Fruit fly (Drosophila melanogaster) whole organism, embryonic: Measurements from ENCODE around the gene Dad1.

ENCODE experiments used
- CG10147 ChIP-seq: fragments of 200-800 bp; sonication (Bioruptor generic); optimal IDR thresholded peaks from 2 replicates; lab custom pipeline; 2019; ENCODE audit warnings: missing biosample characterization, mild to moderate bottlenecking, missing genetic modification characterization, moderate library complexity
- CG1024 ChIP-seq: fragments of 200-800 bp; sonication (Bioruptor generic); IDR thresholded peaks from 2 replicates; pipeline ENCODE4 v1.3.6; 2022; ENCODE audit warnings: missing biosample characterization, missing genetic modification characterization
- CG10565 ChIP-seq: fragments of 200-800 bp; sonication (Bioruptor generic); optimal IDR thresholded peaks from 3 replicates; lab custom pipeline; 2016; ENCODE audit warnings: missing biosample characterization, mild to moderate bottlenecking, missing genetic modification characterization
- CG11093 ChIP-seq: fragments of 200-800 bp; sonication (Bioruptor generic); IDR thresholded peaks from 3 replicates; pipeline ENCODE4 v1.3.6; 2022; ENCODE audit warnings: missing biosample characterization, missing genetic modification characterization
- CG12744 ChIP-seq: fragments of 200-800 bp; sonication (Bioruptor generic); optimal IDR thresholded peaks from 2 replicates; lab custom pipeline; 2016; ENCODE audit warnings: missing biosample characterization, missing genetic modification characterization
- CG12942 ChIP-seq: fragments of 200-800 bp; sonication (Bioruptor generic); optimal IDR thresholded peaks from 3 replicates; lab custom pipeline; 2016; ENCODE audit warnings: missing biosample characterization, missing genetic modification characterization
- CG13624 ChIP-seq: fragments of 200-800 bp; sonication (Bioruptor generic); optimal IDR thresholded peaks from 2 replicates; lab custom pipeline; 2016; ENCODE audit warnings: missing biosample characterization, missing genetic modification characterization
- CG14710 ChIP-seq: fragments of 200-800 bp; sonication (Bioruptor generic); optimal IDR thresholded peaks from 3 replicates; lab custom pipeline; 2019; ENCODE audit warnings: missing biosample characterization, mild to moderate bottlenecking, missing genetic modification characterization, moderate library complexity
- CG15269 ChIP-seq: fragments of 200-800 bp; sonication (Bioruptor generic); optimal IDR thresholded peaks from 2 replicates; lab custom pipeline; 2018; ENCODE audit warnings: missing biosample characterization, mild to moderate bottlenecking, missing genetic modification characterization, moderate library complexity
- CG18262 ChIP-seq: fragments of 200-800 bp; optimal IDR thresholded peaks from 3 replicates; lab custom pipeline; 2019; ENCODE audit warnings: missing biosample characterization, mild to moderate bottlenecking, missing genetic modification characterization, moderate library complexity
- CG18599 ChIP-seq: fragments of 200-800 bp; sonication (Bioruptor generic); optimal IDR thresholded peaks from 3 replicates; lab custom pipeline; 2017; ENCODE audit warnings: missing biosample characterization, missing genetic modification characterization, mild to moderate bottlenecking, moderate library complexity, missing genetic modification reagents
- CG2678 ChIP-seq: fragments of 200-800 bp; sonication (Bioruptor generic); optimal IDR thresholded peaks from 3 replicates; lab custom pipeline; 2019; ENCODE audit warnings: missing biosample characterization, mild to moderate bottlenecking, missing genetic modification characterization, moderate library complexity
- CG3065 ChIP-seq: fragments of 200-800 bp; sonication (Bioruptor generic); optimal IDR thresholded peaks from 2 replicates; lab custom pipeline; 2016; ENCODE audit warnings: missing biosample characterization, missing genetic modification characterization
- CG32772 ChIP-seq: fragments of 200-800 bp; sonication (Bioruptor generic); IDR thresholded peaks from 2 replicates; pipeline ENCODE4 v1.3.6; 2022; ENCODE audit warnings: missing biosample characterization, missing genetic modification characterization
- CG33557 ChIP-seq: fragments of 200-800 bp; sonication (Bioruptor generic); optimal IDR thresholded peaks from 2 replicates; lab custom pipeline; 2019; ENCODE audit warnings: missing biosample characterization, mild to moderate bottlenecking, missing genetic modification characterization, moderate library complexity
- CG3838 ChIP-seq: fragments of 200-800 bp; sonication (Bioruptor generic); optimal IDR thresholded peaks from 3 replicates; lab custom pipeline; 2016; ENCODE audit warnings: missing biosample characterization, missing genetic modification characterization
- CG4707 ChIP-seq: fragments of 200-800 bp; sonication (Bioruptor generic); optimal IDR thresholded peaks from 2 replicates; lab custom pipeline; 2018; ENCODE audit warnings: missing biosample characterization, mild to moderate bottlenecking, missing genetic modification characterization, moderate library complexity
- CG6854 ChIP-seq: fragments of 200-800 bp; sonication (Bioruptor generic); optimal IDR thresholded peaks from 3 replicates; lab custom pipeline; 2017; ENCODE audit warnings: missing biosample characterization, mild to moderate bottlenecking, missing genetic modification characterization
- Dad ChIP-seq: fragments of 200-800 bp; sonication (Bioruptor generic); optimal IDR thresholded peaks from 3 replicates; lab custom pipeline; 2016; ENCODE audit warnings: missing biosample characterization, missing genetic modification characterization
- Dip2 ChIP-seq: fragments of 200-800 bp; sonication (Bioruptor generic); IDR thresholded peaks from 2 replicates; pipeline ENCODE4 v1.3.6; 2022; ENCODE audit warnings: missing biosample characterization, missing genetic modification characterization
- Dref ChIP-seq: fragments of 200-800 bp; sonication (Bioruptor generic); IDR thresholded peaks from 2 replicates; pipeline ENCODE4 v1.3.6; 2022; ENCODE audit warnings: missing biosample characterization, missing genetic modification characterization
- HLH54F ChIP-seq: fragments of 200-800 bp; sonication (Bioruptor generic); optimal IDR thresholded peaks from 3 replicates; lab custom pipeline; 2016; ENCODE audit warnings: missing biosample characterization, missing genetic modification characterization
- Hmr ChIP-seq: fragments of 200-800 bp; sonication (Bioruptor generic); optimal IDR thresholded peaks from 3 replicates; lab custom pipeline; 2017; ENCODE audit warnings: mild to moderate bottlenecking, missing biosample characterization, missing genetic modification reagents, missing genetic modification characterization
- Lim3 ChIP-seq: fragments of 200-800 bp; sonication (Bioruptor generic); IDR thresholded peaks from 2 replicates; pipeline ENCODE4 v1.3.6; 2022; ENCODE audit warnings: missing biosample characterization, missing genetic modification characterization
- MESR4 ChIP-seq: fragments of 200-800 bp; sonication (Bioruptor generic); optimal IDR thresholded peaks from 2 replicates; lab custom pipeline; 2018; ENCODE audit warnings: missing biosample characterization, mild to moderate bottlenecking, missing genetic modification characterization, moderate library complexity
- Nf-YB ChIP-seq: fragments of 200-800 bp; sonication (Bioruptor generic); optimal IDR thresholded peaks from 3 replicates; lab custom pipeline; 2019; ENCODE audit warnings: missing biosample characterization, mild to moderate bottlenecking, missing genetic modification characterization, moderate library complexity
- NfI ChIP-seq: fragments of 200-800 bp; sonication (Bioruptor generic); optimal IDR thresholded peaks from 3 replicates; lab custom pipeline; 2018; ENCODE audit warnings: missing biosample characterization, mild to moderate bottlenecking, missing genetic modification characterization, moderate library complexity
- PHDP ChIP-seq: fragments of 200-800 bp; sonication (Bioruptor generic); optimal IDR thresholded peaks from 3 replicates; lab custom pipeline; 2018; ENCODE audit warnings: missing biosample characterization, mild to moderate bottlenecking, missing genetic modification characterization, moderate library complexity
- Ravus ChIP-seq: fragments of 200-800 bp; sonication (Bioruptor generic); IDR thresholded peaks from 2 replicates; pipeline ENCODE4 v1.3.6; 2022; ENCODE audit warnings: missing biosample characterization, missing genetic modification characterization
- Scr ChIP-seq: fragments of 200-800 bp; sonication (Bioruptor generic); IDR thresholded peaks from 2 replicates; pipeline ENCODE4 v1.3.6; 2022; ENCODE audit warnings: missing biosample characterization, missing genetic modification characterization; ENCODE audit not compliant: partially characterized antibody
- Sox102F ChIP-seq: fragments of 200-800 bp; sonication (Bioruptor generic); optimal IDR thresholded peaks from 2 replicates; lab custom pipeline; 2018; ENCODE audit warnings: missing biosample characterization, mild to moderate bottlenecking, missing genetic modification characterization, moderate library complexity
- ap ChIP-seq: fragments of 200-800 bp; sonication (Bioruptor generic); IDR thresholded peaks from 2 replicates; pipeline ENCODE4 v1.3.6; 2022; ENCODE audit warnings: missing biosample characterization, missing genetic modification characterization
- cato ChIP-seq: fragments of 200-800 bp; sonication (Bioruptor generic); optimal IDR thresholded peaks from 2 replicates; lab custom pipeline; 2016; ENCODE audit warnings: missing biosample characterization, missing genetic modification characterization, borderline replicate concordance
- chif ChIP-seq, 2 experiments: fragments of 200-800 bp; sonication (Bioruptor generic); optimal IDR thresholded peaks; 3 replicates each; lab custom pipeline; 2016; ENCODE audit warnings: missing biosample characterization in 2 of 2, missing genetic modification characterization in 2 of 2
- corto ChIP-seq: fragments of 200-800 bp; sonication (Bioruptor generic); optimal IDR thresholded peaks from 2 replicates; lab custom pipeline; 2016; ENCODE audit warnings: missing biosample characterization, mild to moderate bottlenecking, missing genetic modification characterization, moderate library complexity
- ewg ChIP-seq: fragments of 200-800 bp; sonication (Bioruptor generic); optimal IDR thresholded peaks from 3 replicates; lab custom pipeline; 2017; ENCODE audit warnings: mild to moderate bottlenecking, missing biosample characterization, missing genetic modification reagents, missing genetic modification characterization
- fd96Cb ChIP-seq: fragments of 200-800 bp; sonication (Bioruptor generic); optimal IDR thresholded peaks from 2 replicates; lab custom pipeline; 2018; ENCODE audit warnings: missing biosample characterization, mild to moderate bottlenecking, missing genetic modification characterization, moderate library complexity
- ham ChIP-seq: fragments of 200-800 bp; sonication (Bioruptor generic); IDR thresholded peaks from 2 replicates; pipeline ENCODE4 v1.3.6; 2022; ENCODE audit warnings: missing biosample characterization, missing genetic modification characterization
- nerfin-2 ChIP-seq: fragments of 200-800 bp; sonication (Bioruptor generic); IDR thresholded peaks from 2 replicates; pipeline ENCODE4 v1.3.6; 2022; ENCODE audit warnings: missing biosample characterization, missing genetic modification characterization; ENCODE audit not compliant: partially characterized antibody
- onecut ChIP-seq: fragments of 200-800 bp; sonication (Bioruptor generic); IDR thresholded peaks from 2 replicates; pipeline ENCODE4 v1.3.6; 2022; ENCODE audit warnings: missing biosample characterization, missing genetic modification characterization
- pb ChIP-seq: fragments of 200-800 bp; sonication (Bioruptor generic); optimal IDR thresholded peaks from 3 replicates; lab custom pipeline; 2016; ENCODE audit warnings: missing biosample characterization, missing genetic modification characterization
- pita ChIP-seq: fragments of 200-800 bp; sonication (Bioruptor generic); optimal IDR thresholded peaks from 2 replicates; lab custom pipeline; 2017; ENCODE audit warnings: missing biosample characterization, mild to moderate bottlenecking, missing genetic modification characterization
- ranshi ChIP-seq: fragments of 200-800 bp; sonication (Bioruptor generic); IDR thresholded peaks from 2 replicates; pipeline ENCODE4 v1.3.6; 2022; ENCODE audit warnings: missing biosample characterization, missing genetic modification characterization
- sens ChIP-seq: fragments of 200-800 bp; sonication (Bioruptor generic); peaks from one replicate; lab custom pipeline; 2016; ENCODE audit warnings: missing biosample characterization, missing genetic modification characterization
- shn ChIP-seq: fragments of 200-800 bp; sonication (Bioruptor generic); optimal IDR thresholded peaks from 3 replicates; lab custom pipeline; 2016; ENCODE audit warnings: missing biosample characterization, missing genetic modification characterization
- sim ChIP-seq: fragments of 200-800 bp; sonication (Bioruptor generic); IDR thresholded peaks from 2 replicates; pipeline ENCODE4 v1.3.6; 2022; ENCODE audit warnings: missing biosample characterization, missing genetic modification characterization
- sug ChIP-seq: fragments of 200-800 bp; optimal IDR thresholded peaks from 2 replicates; lab custom pipeline; 2019; ENCODE audit warnings: missing biosample characterization, mild to moderate bottlenecking, missing genetic modification characterization, moderate library complexity
- toy ChIP-seq: fragments of 200-800 bp; sonication (Bioruptor generic); IDR thresholded peaks from 2 replicates; pipeline ENCODE4 v1.3.6; 2022; ENCODE audit warnings: missing biosample characterization, missing genetic modification characterization
- tup ChIP-seq: fragments of 200-800 bp; sonication (Bioruptor generic); optimal IDR thresholded peaks from 2 replicates; lab custom pipeline; 2016; ENCODE audit warnings: missing biosample characterization, mild to moderate bottlenecking, missing genetic modification characterization, moderate library complexity
- wek ChIP-seq: fragments of 200-800 bp; sonication (Bioruptor generic); optimal IDR thresholded peaks from 3 replicates; lab custom pipeline; 2018; ENCODE audit warnings: missing biosample characterization, mild to moderate bottlenecking, missing genetic modification characterization, moderate library complexity

Dad1 gene

DNA sequence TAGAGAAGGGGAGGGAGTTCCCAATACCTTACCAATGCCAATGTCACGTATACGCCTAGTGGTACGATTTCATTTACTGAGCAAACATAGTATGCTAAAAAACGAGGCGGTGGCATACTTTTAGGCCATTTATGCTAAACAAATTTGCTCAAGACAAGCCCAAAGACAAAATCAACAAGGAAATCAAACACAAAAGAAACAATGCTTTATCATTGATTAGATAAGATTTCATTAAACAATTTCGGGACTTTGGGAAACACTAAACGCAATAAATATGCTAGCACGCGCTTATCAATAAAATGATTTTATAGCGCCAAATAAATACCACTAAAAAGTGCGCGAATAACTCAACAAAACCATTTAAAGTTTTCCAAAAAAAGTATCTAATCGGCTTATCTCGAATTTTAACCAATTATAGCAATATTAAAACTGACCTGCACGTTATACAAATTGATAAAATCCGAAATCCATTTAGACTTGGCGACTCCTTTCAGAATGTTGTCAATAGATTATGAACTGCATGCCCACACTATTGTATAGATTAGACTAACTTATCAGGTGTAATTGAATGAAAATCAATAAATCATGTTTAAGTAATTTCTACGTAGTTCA, 33.3 kb downstream of the Dad1 start (continued):
- TF ChIP-seq Dip2 (GFP tag; lab: Robert Waterston, UW) (no peak), nerfin-2 (GFP tag; lab: Robert Waterston, UW) (no peak), sug (peak; percentile 46), CG14710 (tag; lab: Kevin White, UChicago) (no peak), CG33557 (no peak), CG4707 (GFP tag; lab: Kevin White, UChicago) (peak; percentile 35), pb (GFP tag; lab: Kevin White, UChicago) (no peak), Dad (GFP tag; lab: Kevin White, UChicago) (no peak), CG12942 (no peak), CG12744 (GFP tag; lab: Kevin White, UChicago) (peak; percentile 52), shn (GFP tag; lab: Kevin White, UChicago) (no peak), Hmr (GFP tag; lab: Kevin White, UChicago) (peak; percentile 74), CG10147 (GFP tag; lab: Kevin White, UChicago) (no peak), corto (GFP tag; lab: Kevin White, UChicago) (no peak), Lim3 (GFP tag; lab: Robert Waterston, UW) (no peak), CG18262 (tag; lab: Kevin White, UChicago) (no peak), ranshi (GFP tag; lab: Robert Waterston, UW) (no peak; the same call in 1 of the 2 replicates), HLH54F (GFP tag; lab: Kevin White, UChicago) (no peak), tup (GFP tag; lab: Kevin White, UChicago) (no peak), CG18599 (GFP tag; lab: Kevin White, UChicago) (peak; percentile 62), MESR4 (GFP tag; lab: Kevin White, UChicago) (no peak), chif (GFP tag; optimal IDR thresholded peaks at IDR 0.05; lab: Kevin White, UChicago) (peak in 1 of 2 experiments; percentile 11), pita (GFP tag; lab: Kevin White, UChicago) (no peak), CG11093 (GFP tag; lab: Robert Waterston, UW) (no peak), CG1024 (no peak), Scr (GFP tag; lab: Robert Waterston, UW) (no peak), CG3838 (GFP tag; lab: Kevin White, UChicago) (no peak), CG2678 (tag; lab: Kevin White, UChicago) (peak; percentile 68), toy (GFP tag; lab: Robert Waterston, UW) (no peak), Sox102F (peak; percentile 42), Dref (GFP tag; lab: Robert Waterston, UW) (no peak), PHDP (tag; lab: Kevin White, UChicago) (peak; percentile 69), CG3065 (GFP tag; lab: Kevin White, UChicago) (no peak), ewg (GFP tag; lab: Kevin White, UChicago) (no peak), sim (GFP tag; lab: Robert Waterston, UW) (no peak), cato (GFP tag; lab: Kevin White, UChicago) (no peak), onecut (GFP tag; lab: Robert Waterston, UW) (no peak), ham (GFP tag; lab: Robert Waterston, UW) (no peak), ap (GFP tag; lab: Robert Waterston, UW) (no peak), Nf-YB (GFP tag; lab: Kevin White, UChicago) (peak; percentile 3), NfI (GFP tag; lab: Kevin White, UChicago) (peak; percentile 2), sens (GFP tag; lab: Kevin White, UChicago) (peak; percentile 55), CG15269 (tag; lab: Kevin White, UChicago) (peak; percentile 63), CG6854 (GFP tag; lab: Kevin White, UChicago) (peak; percentile 13), CG13624 (GFP tag; lab: Kevin White, UChicago) (no peak), CG32772 (GFP tag; lab: Robert Waterston, UW) (no peak), CG10565 (GFP tag; lab: Kevin White, UChicago) (no peak), Ravus (GFP tag; lab: Robert Waterston, UW) (no peak), wek (peak; percentile 52), fd96Cb (tag; lab: Kevin White, UChicago) (no peak)
